Worm (Caenorhabditis elegans): ENCODE measurements around the gene ndab-2.
A peak's percentile ranks its signal among the peaks of the same experiment; 100 is the strongest.

Gene ndab-2

ce11 chrIII:7166664-7167567 is 13.6 kb upstream of the ndab-2 start:
- TF ChIP-seq klf-2 (GFP tag; conservative IDR thresholded peaks at IDR 0.05) (no peak), med-1 (GFP tag; optimal IDR thresholded peaks at IDR 0.05; ENCODE audit: insufficient read depth) (no peak), ztf-23 (GFP tag; IDR thresholded peaks at IDR 0.05) (no peak)

ce11 chrIII:7167568-7167937 is 13.0 kb upstream of the ndab-2 start, which contains the start of gene acs-4:
TSS of gene acs-4 (plus strand) at chrIII:7167838.
- TF ChIP-seq T22C8.4 (GFP tag; IDR thresholded peaks at IDR 0.05), result no peak

- no peak for TF ChIP-seq klf-2 (GFP tag; conservative IDR thresholded peaks at IDR 0.05)
- TF ChIP-seq flt-1 (GFP tag; IDR thresholded peaks at IDR 0.05), result no peak
- no peak for TF ChIP-seq tab-1 (GFP tag; IDR thresholded peaks at IDR 0.05)
- TF ChIP-seq ztf-29 (GFP tag; IDR thresholded peaks at IDR 0.05), result no peak
- no peak for TF ChIP-seq ztf-23 (GFP tag; IDR thresholded peaks at IDR 0.05)
Measured at ce11 chrIII:7170090-7170489, 10.5 kb upstream of the ndab-2 start.

- no peak for TF ChIP-seq tab-1 (GFP tag; IDR thresholded peaks at IDR 0.05)
- no peak for TF ChIP-seq med-1 (GFP tag; optimal IDR thresholded peaks at IDR 0.05; ENCODE audit: insufficient read depth)
- no peak for TF ChIP-seq T22C8.4 (GFP tag; IDR thresholded peaks at IDR 0.05)
- TF ChIP-seq cog-1 (tag; optimal IDR thresholded peaks at IDR 0.05), result no peak
- TF ChIP-seq ref-1 (GFP tag; conservative IDR thresholded peaks at IDR 0.05), result no peak
- no peak for TF ChIP-seq flt-1 (GFP tag; IDR thresholded peaks at IDR 0.05)
- TF ChIP-seq ztf-23 (GFP tag; IDR thresholded peaks at IDR 0.05), result no peak
- no peak for TF ChIP-seq ztf-29 (GFP tag; IDR thresholded peaks at IDR 0.05)
- no peak for TF ChIP-seq klf-2 (GFP tag; conservative IDR thresholded peaks at IDR 0.05)
Measured at ce11 chrIII:7178497-7178896, 2.1 kb upstream of the ndab-2 start.

- TF ChIP-seq ref-1 (GFP tag; conservative IDR thresholded peaks at IDR 0.05) (no peak), cog-1 (tag; optimal IDR thresholded peaks at IDR 0.05) (peak; percentile 76), ztf-23 (GFP tag; IDR thresholded peaks at IDR 0.05) (peak; percentile 79), flt-1 (GFP tag; IDR thresholded peaks at IDR 0.05) (no peak)
Measured at ce11 chrIII:7179538-7180301, 832 bp upstream of the ndab-2 start, which contains the start of the genes rps-14 and rpl-36. TSS of gene rps-14 (minus strand) at chrIII:7179588. TSS of gene rpl-36 (plus strand) at chrIII:7180251.

- TF ChIP-seq flt-1 (GFP tag; IDR thresholded peaks at IDR 0.05), result 0 out of 2 replicates have a peak, but pooled peaks have one; percentile 18
- TF ChIP-seq cog-1 (tag; optimal IDR thresholded peaks at IDR 0.05), result no peak
Measured at ce11 chrIII:7181822-7182221, 1.3 kb downstream of the ndab-2 start, which contains the start of gene epg-4. TSS of gene epg-4 (plus strand) at chrIII:7182167.

ce11 chrIII:7184022-7184421 is 3.5 kb downstream of the ndab-2 start, which contains the start of gene yju-2:
TSS of gene yju-2 (plus strand) at chrIII:7184336.
- no peak for TF ChIP-seq tab-1 (GFP tag; IDR thresholded peaks at IDR 0.05)

- TF ChIP-seq T22C8.4 (GFP tag; IDR thresholded peaks at IDR 0.05) (no peak), ztf-29 (GFP tag; IDR thresholded peaks at IDR 0.05) (no peak), ztf-23 (GFP tag; IDR thresholded peaks at IDR 0.05) (no peak), ref-1 (GFP tag; conservative IDR thresholded peaks at IDR 0.05) (no peak), flt-1 (GFP tag; IDR thresholded peaks at IDR 0.05) (no peak), klf-2 (GFP tag; conservative IDR thresholded peaks at IDR 0.05) (no peak), tab-1 (GFP tag; IDR thresholded peaks at IDR 0.05) (no peak), cog-1 (tag; optimal IDR thresholded peaks at IDR 0.05) (no peak), med-1 (GFP tag; optimal IDR thresholded peaks at IDR 0.05; ENCODE audit: insufficient read depth) (no peak)
Measured at ce11 chrIII:7185473-7185872, 4.9 kb downstream of the ndab-2 start, which contains the start of gene F37C12.14. TSS of gene F37C12.14 (minus strand) at chrIII:7185573.

ce11 chrIII:7188300-7189052 is 7.9 kb downstream of the ndab-2 start, which contains the start of the genes F37C12.21 and F37C12.10:
TSS of gene F37C12.21 (plus strand) at chrIII:7188357.
TSS of gene F37C12.10 (minus strand) at chrIII:7188384.
- TF ChIP-seq tab-1 (GFP tag; IDR thresholded peaks at IDR 0.05), result no peak
- TF ChIP-seq T22C8.4 (GFP tag; IDR thresholded peaks at IDR 0.05), result no peak
- no peak for TF ChIP-seq flt-1 (GFP tag; IDR thresholded peaks at IDR 0.05)
- no peak for TF ChIP-seq ref-1 (GFP tag; conservative IDR thresholded peaks at IDR 0.05)
- TF ChIP-seq cog-1 (tag; optimal IDR thresholded peaks at IDR 0.05), result no peak
- no peak for TF ChIP-seq ztf-29 (GFP tag; IDR thresholded peaks at IDR 0.05)
- TF ChIP-seq med-1 (GFP tag; optimal IDR thresholded peaks at IDR 0.05; ENCODE audit: insufficient read depth), result no peak
- TF ChIP-seq ztf-23 (GFP tag; IDR thresholded peaks at IDR 0.05), result no peak
- no peak for TF ChIP-seq klf-2 (GFP tag; conservative IDR thresholded peaks at IDR 0.05)
